Worm (Caenorhabditis elegans) whole organism, L1 larva: ENCODE results near the gene F26D2.14.

Experiments used
- nhr-11 ChIP-seq: fragments of 150-350 bp; optimal IDR thresholded peaks from 2 replicates; lab custom pipeline; 2014; ENCODE audit warnings: missing biosample characterization, missing genetic modification characterization
- nhr-28 ChIP-seq: fragments of 150-350 bp; optimal IDR thresholded peaks from 2 replicates; lab custom pipeline; 2014; ENCODE audit warnings: missing biosample characterization, missing genetic modification characterization
- nhr-47 ChIP-seq: sonication (generic microtip); optimal IDR thresholded peaks from 2 replicates; lab custom pipeline; 2016; ENCODE audit warnings: mild to moderate bottlenecking, missing genetic modification characterization, moderate library complexity, missing compliant biosample characterization
- nhr-76 ChIP-seq: sonication (generic microtip); optimal IDR thresholded peaks from 2 replicates; lab custom pipeline; 2017; ENCODE audit warnings: missing biosample characterization, missing genetic modification characterization

- TF ChIP-seq nhr-28 (tag; lab: Kevin White, UChicago) (no peak), nhr-47 (tag; lab: Kevin White, UChicago) (no peak), nhr-11 (no peak), nhr-76 (no peak)
Measured at ce11 chrV:16447735-16448134, 12.1 kb downstream of the F26D2.14 start, which contains the start of gene T08G3.13.
